Worm (Caenorhabditis elegans) whole organism, L4 larva: ENCODE data around the gene T24D3.2.

Experiments used
- Y105C5A.15 ChIP-seq: fragments of 200-800 bp; sonication (Bioruptor generic); IDR thresholded peaks from 2 replicates; pipeline ENCODE4 v1.3.6; 2022; ENCODE audit warnings: missing genetic modification characterization, missing compliant biosample characterization
- aha-1 ChIP-seq: fragments of 150-350 bp; peaks from one replicate; lab custom pipeline; 2014; ENCODE audit warnings: missing biosample characterization, missing genetic modification characterization
- ama-1 ChIP-seq: fragments of 150-350 bp; optimal IDR thresholded peaks from 2 replicates; lab custom pipeline; 2014; ENCODE audit warnings: inconsistent platforms, mixed read lengths
- attf-4 ChIP-seq: sonication (generic microtip); optimal IDR thresholded peaks from 3 replicates; lab custom pipeline; 2017; ENCODE audit warnings: missing biosample characterization, missing genetic modification characterization
- ceh-32 ChIP-seq: sonication (generic microtip); optimal IDR thresholded peaks from 2 replicates; lab custom pipeline; 2016; ENCODE audit warnings: mild to moderate bottlenecking, missing genetic modification characterization, missing compliant biosample characterization; ENCODE audit not compliant: poor library complexity
- ceh-44 ChIP-seq: fragments of 200-800 bp; sonication (Bioruptor generic); IDR thresholded peaks from 2 replicates; pipeline ENCODE4 v1.3.6; 2022; ENCODE audit warnings: missing genetic modification reagents, missing genetic modification characterization, missing compliant biosample characterization
- ceh-62 ChIP-seq: sonication (generic microtip); optimal IDR thresholded peaks from 2 replicates; lab custom pipeline; 2017; ENCODE audit warnings: missing biosample characterization, missing genetic modification characterization
- ces-1 ChIP-seq: fragments of 150-350 bp; sonication (generic microtip); optimal IDR thresholded peaks from 4 replicates; lab custom pipeline; 2014; ENCODE audit warnings: missing biosample characterization, missing genetic modification reagents, missing genetic modification characterization
- cey-2 ChIP-seq: sonication (generic microtip); optimal IDR thresholded peaks from 3 replicates; lab custom pipeline; 2017; ENCODE audit warnings: missing genetic modification characterization, mild to moderate bottlenecking, missing compliant biosample characterization, antibody characterized with exemption, borderline replicate concordance; ENCODE audit not compliant: insufficient read depth
- daf-12 ChIP-seq: fragments of 150-350 bp; optimal IDR thresholded peaks from 2 replicates; lab custom pipeline; 2014; ENCODE audit warnings: missing biosample characterization, missing genetic modification reagents, missing genetic modification characterization
- daf-19 ChIP-seq: fragments of 200-800 bp; sonication (Bioruptor generic); conservative IDR thresholded peaks from 2 replicates; pipeline ENCODE4 v1.3.6; 2022; ENCODE audit warnings: missing genetic modification characterization, missing compliant biosample characterization
- dmd-6 ChIP-seq: fragments of 200-800 bp; sonication (Bioruptor generic); IDR thresholded peaks from 2 replicates; pipeline ENCODE4 v1.3.6; 2022; ENCODE audit warnings: missing genetic modification reagents, missing genetic modification characterization, missing compliant biosample characterization
- dmd-8 ChIP-seq: fragments of 200-800 bp; sonication (Bioruptor generic); IDR thresholded peaks from 2 replicates; pipeline ENCODE4 v1.3.6; 2022; ENCODE audit warnings: missing genetic modification characterization, missing compliant biosample characterization
- egl-43 ChIP-seq: fragments of 200-800 bp; sonication (Bioruptor generic); IDR thresholded peaks from 2 replicates; pipeline ENCODE4 v1.3.6; 2022; ENCODE audit warnings: missing genetic modification reagents, missing genetic modification characterization, missing compliant biosample characterization
- fkh-10 ChIP-seq: fragments of 150-350 bp; optimal IDR thresholded peaks from 2 replicates; lab custom pipeline; 2014; ENCODE audit warnings: missing biosample characterization, missing genetic modification reagents, missing genetic modification characterization
- gei-8 ChIP-seq: fragments of 200-800 bp; sonication (Bioruptor generic); optimal IDR thresholded peaks from 2 replicates; lab custom pipeline; 2018; ENCODE audit warnings: mild to moderate bottlenecking, missing genetic modification characterization, missing compliant biosample characterization
- hif-1 ChIP-seq, 2 experiments: sonication (generic microtip); optimal IDR thresholded peaks; 2 replicates each; lab custom pipeline; 2016 to 2017; ENCODE audit warnings: missing compliant biosample characterization in 2 of 2, missing genetic modification characterization in 2 of 2, missing genetic modification reagents in 2 of 2, missing genotype in 2 of 2, mild to moderate bottlenecking in 1 of 2
- hlh-11 ChIP-seq: fragments of 200-800 bp; sonication (Bioruptor generic); optimal IDR thresholded peaks from 2 replicates; lab custom pipeline; 2018; ENCODE audit warnings: mild to moderate bottlenecking, missing genetic modification characterization, missing compliant biosample characterization
- jun-1 ChIP-seq: fragments of 150-350 bp; optimal IDR thresholded peaks from 2 replicates; lab custom pipeline; 2014; ENCODE audit warnings: missing biosample characterization, missing genetic modification reagents, missing genetic modification characterization
- lim-7 ChIP-seq: fragments of 200-800 bp; sonication (Bioruptor generic); IDR thresholded peaks from 2 replicates; pipeline ENCODE4 v1.3.6; 2022; ENCODE audit warnings: missing genetic modification characterization, missing compliant biosample characterization
- lin-38 ChIP-seq: fragments of 200-800 bp; sonication (Bioruptor generic); IDR thresholded peaks from 2 replicates; pipeline ENCODE4 v1.3.6; 2022; ENCODE audit warnings: missing genetic modification reagents, missing genetic modification characterization, missing compliant biosample characterization
- lin-39 ChIP-seq: fragments of 150-350 bp; optimal IDR thresholded peaks from 2 replicates; lab custom pipeline; 2014; ENCODE audit warnings: missing biosample characterization, missing genetic modification reagents, missing genetic modification characterization
- madf-5 ChIP-seq, 2 experiments: fragments of 200-800 bp; sonication (Bioruptor generic); IDR thresholded peaks; 2 replicates each; pipeline ENCODE4 v1.3.6; 2022; ENCODE audit warnings: missing compliant biosample characterization in 2 of 2, missing genetic modification characterization in 2 of 2
- madf-9 ChIP-seq: fragments of 200-800 bp; sonication (Bioruptor generic); conservative IDR thresholded peaks from 2 replicates; pipeline ENCODE4 v1.3.6; 2022; ENCODE audit warnings: missing genetic modification reagents, missing genetic modification characterization, missing compliant biosample characterization
- mdl-1 ChIP-seq, 2 experiments: fragments of 150-350 bp in 1 of 2; sonication (generic microtip) in 1 of 2; optimal IDR thresholded peaks; 2 replicates each; lab custom pipeline; 2014 to 2017; ENCODE audit warnings: missing biosample characterization in 2 of 2, missing genetic modification characterization in 2 of 2
- mdt-29 ChIP-seq: fragments of 200-800 bp; sonication (Bioruptor generic); IDR thresholded peaks from 2 replicates; pipeline ENCODE4 v1.3.6; 2022; ENCODE audit warnings: missing genetic modification reagents, missing genetic modification characterization, missing compliant biosample characterization
- mxl-3 ChIP-seq: fragments of 200-800 bp; sonication (Bioruptor generic); optimal IDR thresholded peaks from 2 replicates; lab custom pipeline; 2018; ENCODE audit warnings: mild to moderate bottlenecking, missing genetic modification characterization, missing compliant biosample characterization
- nhr-102 ChIP-seq: sonication (generic microtip); optimal IDR thresholded peaks from 2 replicates; lab custom pipeline; 2016; ENCODE audit warnings: mild to moderate bottlenecking, missing genetic modification characterization, moderate library complexity, missing compliant biosample characterization
- nhr-11 ChIP-seq: fragments of 150-350 bp; optimal IDR thresholded peaks from 2 replicates; lab custom pipeline; 2014; ENCODE audit warnings: missing biosample characterization, missing genetic modification characterization
- nhr-111 ChIP-seq: fragments of 200-800 bp; sonication (Bioruptor generic); optimal IDR thresholded peaks from 2 replicates; lab custom pipeline; 2018; ENCODE audit warnings: mild to moderate bottlenecking, missing genetic modification characterization, missing compliant biosample characterization
- nhr-237 ChIP-seq: sonication (generic microtip); optimal IDR thresholded peaks from 2 replicates; lab custom pipeline; 2017; ENCODE audit warnings: missing biosample characterization, missing genetic modification characterization
- nhr-28 ChIP-seq: fragments of 150-350 bp; optimal IDR thresholded peaks from 2 replicates; lab custom pipeline; 2014; ENCODE audit warnings: missing biosample characterization, missing genetic modification characterization
- nhr-41 ChIP-seq: fragments of 200-800 bp; sonication (Bioruptor generic); IDR thresholded peaks from 2 replicates; pipeline ENCODE4 v1.3.6; 2022; ENCODE audit warnings: missing genetic modification reagents, missing genetic modification characterization, missing compliant biosample characterization
- nhr-76 ChIP-seq: fragments of 150-350 bp; optimal IDR thresholded peaks from 2 replicates; lab custom pipeline; 2014; ENCODE audit warnings: missing biosample characterization, missing genetic modification characterization
- nhr-77 ChIP-seq: fragments of 150-350 bp; optimal IDR thresholded peaks from 2 replicates; lab custom pipeline; 2014; ENCODE audit warnings: missing biosample characterization, missing genetic modification characterization
- pha-4 ChIP-seq, 2 experiments: fragments of 150-350 bp in 1 of 2; fragments of 200-800 bp in 1 of 2; sonication (Bioruptor generic) in 1 of 2; IDR thresholded peaks in 1 of 2; optimal IDR thresholded peaks in 1 of 2; 2 replicates each; pipeline versions ENCODE4 v1.3.6 to Lab custom; 2014 to 2022; ENCODE audit warnings: missing genetic modification characterization in 2 of 2, missing genetic modification reagents in 2 of 2, missing biosample characterization in 1 of 2, missing compliant biosample characterization in 1 of 2
- saeg-2 ChIP-seq: fragments of 200-800 bp; sonication (Bioruptor generic); IDR thresholded peaks from 2 replicates; pipeline ENCODE4 v1.3.6; 2022; ENCODE audit warnings: missing genetic modification reagents, missing genetic modification characterization, missing compliant biosample characterization
- sdz-12 ChIP-seq: fragments of 200-800 bp; sonication (Bioruptor generic); optimal IDR thresholded peaks from 2 replicates; lab custom pipeline; 2018; ENCODE audit warnings: mild to moderate bottlenecking, missing genetic modification characterization, missing compliant biosample characterization
- snpc-4 ChIP-seq: fragments of 150-350 bp; optimal IDR thresholded peaks from 2 replicates; lab custom pipeline; 2014; ENCODE audit warnings: missing biosample characterization, missing genetic modification characterization
- spr-3 ChIP-seq: fragments of 200-800 bp; sonication (Bioruptor generic); optimal IDR thresholded peaks from 2 replicates; lab custom pipeline; 2018; ENCODE audit warnings: mild to moderate bottlenecking, missing genetic modification characterization, missing compliant biosample characterization
- unc-62 ChIP-seq, 3 experiments: fragments of 150-350 bp in 1 of 3; sonication (generic microtip); optimal IDR thresholded peaks in 2 of 3; peaks in 1 of 3; 1 replicate in 1 of 3; 2 replicates in 2 of 3; lab custom pipeline; 2014 to 2017; ENCODE audit warnings: missing biosample characterization in 3 of 3, missing genetic modification characterization in 3 of 3, missing genetic modification reagents in 3 of 3, missing genotype in 1 of 3
- vab-7 ChIP-seq: fragments of 200-800 bp; sonication (Bioruptor generic); IDR thresholded peaks from 2 replicates; pipeline ENCODE4 v1.3.6; 2022; ENCODE audit warnings: missing genetic modification reagents, missing genetic modification characterization, missing compliant biosample characterization
- zfp-2 ChIP-seq: sonication (generic microtip); optimal IDR thresholded peaks from 2 replicates; lab custom pipeline; 2016; ENCODE audit warnings: mild to moderate bottlenecking, missing genetic modification characterization, missing compliant biosample characterization
- zfp-3 ChIP-seq: fragments of 200-800 bp; sonication (Bioruptor generic); conservative IDR thresholded peaks from 2 replicates; pipeline ENCODE4 v1.3.6; 2022; ENCODE audit warnings: missing genetic modification reagents, missing genetic modification characterization, missing compliant biosample characterization
- ztf-11 ChIP-seq: fragments of 150-350 bp; optimal IDR thresholded peaks from 2 replicates; lab custom pipeline; 2014; ENCODE audit warnings: missing biosample characterization, missing genetic modification characterization
- ztf-7 ChIP-seq: fragments of 150-350 bp; optimal IDR thresholded peaks from 2 replicates; lab custom pipeline; 2014; ENCODE audit warnings: missing biosample characterization, missing genetic modification characterization

T24D3.2 gene

ce11 chrX:12454290-12454795 is 28.8 kb downstream of the T24D3.2 start, which contains the start of the genes T18D3.9 and T18D3.1 (continued):
- TF ChIP-seq vab-7 (GFP tag; lab: Robert Waterston, UW), result no peak
- no peak for TF ChIP-seq ceh-32
- no peak for TF ChIP-seq egl-43
- peak; percentile 100 for TF ChIP-seq aha-1 (tag; lab: Kevin White, UChicago)
- TF ChIP-seq lim-7, result no peak
- no peak for TF ChIP-seq madf-9 (GFP tag; lab: Robert Waterston, UW)
- TF ChIP-seq spr-3 (GFP tag; lab: Kevin White, UChicago), result no peak
- TF ChIP-seq mdt-29 (GFP tag; lab: Robert Waterston, UW), result no peak
- no peak for TF ChIP-seq daf-12 (tag; lab: Kevin White, UChicago)
- peak; percentile 21; the same call in 1 of the 2 replicates for TF ChIP-seq dmd-6 (GFP tag; lab: Robert Waterston, UW)
- no peak for TF ChIP-seq ceh-62 (tag; lab: Kevin White, UChicago)
- no peak for TF ChIP-seq mdl-1 (tag; optimal IDR thresholded peaks at IDR 0.05; lab: Kevin White, UChicago)
- TF ChIP-seq attf-4 (tag; lab: Kevin White, UChicago), result no peak
- TF ChIP-seq daf-19 (GFP tag; lab: Robert Waterston, UW), result no peak

ce11 chrX:12458021-12458420 is 32.5 kb downstream of the T24D3.2 start:
- TF ChIP-seq lin-39 (no peak), fkh-10 (GFP tag; lab: Kevin White, UChicago) (no peak), hlh-11 (tag; lab: Kevin White, UChicago) (peak; percentile 67), dmd-8 (GFP tag; lab: Robert Waterston, UW) (peak; percentile 94), madf-5 (GFP tag; IDR thresholded peaks at IDR 0.05; lab: Robert Waterston, UW) (0 out of 4 replicates have a peak, but pooled peaks have one; percentile 5 to 56), lin-38 (GFP tag; lab: Robert Waterston, UW) (peak; percentile 76), mdt-29 (GFP tag; lab: Robert Waterston, UW) (0 out of 2 replicates have a peak, but pooled peaks have one; percentile 44), saeg-2 (0 out of 2 replicates have a peak, but pooled peaks have one; percentile 40), nhr-28 (tag; lab: Kevin White, UChicago) (peak; percentile 26), Y105C5A.15 (GFP tag; lab: Robert Waterston, UW) (no peak), zfp-2 (peak; percentile 55), dmd-6 (GFP tag; lab: Robert Waterston, UW) (peak; percentile 69), pha-4 (GFP tag; IDR thresholded peaks at IDR 0.05; lab: Robert Waterston, UW) (peak; percentile 85; the same call in 1 of the 2 replicates), pha-4 (tag; optimal IDR thresholded peaks at IDR 0.05; lab: Kevin White, UChicago) (no peak), nhr-237 (tag; lab: Kevin White, UChicago) (no peak), snpc-4 (no peak), attf-4 (tag; lab: Kevin White, UChicago) (no peak), mdl-1 (tag; optimal IDR thresholded peaks at IDR 0.05; lab: Kevin White, UChicago) (peak in 1 of 2 experiments; percentile 3), jun-1 (tag; lab: Kevin White, UChicago) (no peak), nhr-102 (tag; lab: Kevin White, UChicago) (peak; percentile 76), nhr-11 (tag; lab: Kevin White, UChicago) (no peak), daf-12 (tag; lab: Kevin White, UChicago) (no peak), ceh-32 (no peak), nhr-76 (tag; lab: Kevin White, UChicago) (no peak), ama-1 (no peak), hif-1 (tag; optimal IDR thresholded peaks at IDR 0.05; lab: Kevin White, UChicago) (peak; percentile 9 to 78), sdz-12 (GFP tag; lab: Kevin White, UChicago) (no peak), nhr-111 (GFP tag; lab: Kevin White, UChicago) (peak; percentile 57), egl-43 (peak; percentile 90), unc-62 (GFP tag; optimal IDR thresholded peaks at IDR 0.05 in 1 of 2; lab: Kevin White, UChicago) (no peak), unc-62 (tag; optimal IDR thresholded peaks at IDR 0.05; lab: Kevin White, UChicago) (no peak), ces-1 (GFP tag; lab: Kevin White, UChicago) (no peak), ztf-11 (tag; lab: Kevin White, UChicago) (no peak), ztf-7 (peak; percentile 74), cey-2 (tag; lab: Kevin White, UChicago) (no peak), zfp-3 (GFP tag; lab: Robert Waterston, UW) (peak; percentile 75; the same call in 1 of the 2 replicates), gei-8 (GFP tag; lab: Kevin White, UChicago) (peak; percentile 73), nhr-41 (GFP tag; lab: Robert Waterston, UW) (0 out of 2 replicates have a peak, but pooled peaks have one; percentile 26), ceh-62 (tag; lab: Kevin White, UChicago) (no peak), ceh-44 (peak; percentile 75; the same call in 1 of the 2 replicates), mxl-3 (GFP tag; lab: Kevin White, UChicago) (peak; percentile 49), madf-9 (GFP tag; lab: Robert Waterston, UW) (peak; percentile 85), lim-7 (peak; percentile 90), nhr-77 (tag; lab: Kevin White, UChicago) (peak; percentile 19)
